Fruit fly (Drosophila melanogaster) whole organism, adult: ENCODE data around the gene Hrb98DE.

Experiments used
- CG11617 ChIP-seq: fragments of 200-800 bp; sonication (Bioruptor generic); optimal IDR thresholded peaks from 2 replicates; lab custom pipeline; 2017; ENCODE audit warnings: mild to moderate bottlenecking, missing biosample characterization, missing genetic modification reagents, missing genetic modification characterization
- CG12768 ChIP-seq: fragments of 200-800 bp; sonication (Bioruptor generic); optimal IDR thresholded peaks from 2 replicates; lab custom pipeline; 2017; ENCODE audit warnings: missing biosample characterization, missing genetic modification characterization, mild to moderate bottlenecking, moderate library complexity, missing genetic modification reagents
- CG14711 ChIP-seq: fragments of 200-800 bp; sonication (Bioruptor generic); optimal IDR thresholded peaks from 2 replicates; lab custom pipeline; 2018; ENCODE audit warnings: missing biosample characterization, mild to moderate bottlenecking, missing genetic modification characterization, moderate library complexity
- CG1620 ChIP-seq: fragments of 200-800 bp; sonication (Bioruptor generic); optimal IDR thresholded peaks from 2 replicates; lab custom pipeline; 2016; ENCODE audit warnings: missing biosample characterization, missing genetic modification characterization
- CG33017 ChIP-seq: fragments of 200-800 bp; sonication (Bioruptor generic); optimal IDR thresholded peaks from 2 replicates; lab custom pipeline; 2018; ENCODE audit warnings: missing biosample characterization, mild to moderate bottlenecking, missing genetic modification characterization, moderate library complexity
- CG5204 ChIP-seq: fragments of 200-800 bp; sonication (Bioruptor generic); optimal IDR thresholded peaks from 2 replicates; lab custom pipeline; 2016; ENCODE audit warnings: missing biosample characterization, missing genetic modification characterization
- CG7045 ChIP-seq: fragments of 200-800 bp; sonication (Bioruptor generic); optimal IDR thresholded peaks from 2 replicates; lab custom pipeline; 2017; ENCODE audit warnings: missing biosample characterization, mild to moderate bottlenecking, missing genetic modification characterization
- CG7101 ChIP-seq: fragments of 200-800 bp; sonication (Bioruptor generic); optimal IDR thresholded peaks from 2 replicates; lab custom pipeline; 2018; ENCODE audit warnings: missing biosample characterization, mild to moderate bottlenecking, missing genetic modification characterization, moderate library complexity
- Clk ChIP-seq: fragments of 200-800 bp; sonication (Bioruptor generic); optimal IDR thresholded peaks from 2 replicates; lab custom pipeline; 2017; ENCODE audit warnings: missing biosample characterization, missing genetic modification characterization
- Crg-1 ChIP-seq: fragments of 200-800 bp; sonication (Bioruptor generic); optimal IDR thresholded peaks from 2 replicates; lab custom pipeline; 2016; ENCODE audit warnings: missing biosample characterization, missing genetic modification characterization
- Hr96 ChIP-seq: fragments of 200-800 bp; sonication (Bioruptor generic); optimal IDR thresholded peaks from 2 replicates; lab custom pipeline; 2016; ENCODE audit warnings: missing biosample characterization, missing genetic modification characterization
- Mnt ChIP-seq: fragments of 200-800 bp; sonication (Bioruptor generic); optimal IDR thresholded peaks from 2 replicates; lab custom pipeline; 2016; ENCODE audit warnings: missing biosample characterization, mild to moderate bottlenecking, missing genetic modification characterization
- bab1 ChIP-seq: fragments of 200-800 bp; sonication (Bioruptor generic); optimal IDR thresholded peaks from 3 replicates; lab custom pipeline; 2019; ENCODE audit warnings: missing biosample characterization, mild to moderate bottlenecking, missing genetic modification characterization, moderate library complexity
- cic ChIP-seq: fragments of 200-800 bp; sonication (Bioruptor generic); optimal IDR thresholded peaks from 2 replicates; lab custom pipeline; 2017; ENCODE audit warnings: missing biosample characterization, mild to moderate bottlenecking, missing genetic modification characterization, moderate library complexity
- cnc ChIP-seq, 2 experiments: fragments of >200 bp; optimal IDR thresholded peaks; 2 replicates each; lab custom pipeline; 2017
- kay ChIP-seq: fragments of 200-800 bp; sonication (Bioruptor generic); peaks from one replicate; lab custom pipeline; 2016; ENCODE audit warnings: missing biosample characterization, missing genetic modification characterization, borderline replicate concordance
- ovo ChIP-seq: fragments of 200-800 bp; sonication (Bioruptor generic); optimal IDR thresholded peaks from 2 replicates; lab custom pipeline; 2016; ENCODE audit warnings: missing biosample characterization, missing genetic modification characterization
- pad ChIP-seq: fragments of 200-800 bp; sonication (Bioruptor generic); optimal IDR thresholded peaks from 3 replicates; lab custom pipeline; 2017; ENCODE audit warnings: missing biosample characterization, missing genetic modification characterization, mild to moderate bottlenecking, moderate library complexity, missing genetic modification reagents
- tj ChIP-seq: fragments of 200-800 bp; sonication (Bioruptor generic); optimal IDR thresholded peaks from 3 replicates; lab custom pipeline; 2017; ENCODE audit warnings: missing biosample characterization, mild to moderate bottlenecking, missing genetic modification characterization, moderate library complexity
- toe ChIP-seq: fragments of 200-800 bp; sonication (Bioruptor generic); optimal IDR thresholded peaks from 2 replicates; lab custom pipeline; 2016; ENCODE audit warnings: missing biosample characterization, missing genetic modification characterization

Hrb98DE gene

DNA sequence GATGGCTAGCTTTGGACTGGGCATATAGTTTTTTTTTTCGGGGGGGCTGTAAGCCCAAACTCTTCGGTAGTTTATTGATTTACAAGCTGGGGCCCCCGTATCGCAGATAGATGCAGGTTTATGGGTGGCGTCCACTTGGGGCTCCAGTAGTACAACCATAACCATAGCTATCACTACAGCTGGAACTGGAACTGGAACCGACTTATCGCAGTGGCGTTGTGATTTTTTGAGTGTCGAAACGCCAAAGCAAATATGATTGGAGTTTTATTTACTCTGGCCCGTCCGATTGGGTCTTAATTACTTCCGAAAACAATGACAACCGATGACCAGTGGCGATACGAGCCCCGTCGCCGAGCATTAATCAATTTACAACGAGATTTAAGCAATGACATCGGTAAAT lies 9.2 kb upstream of the Hrb98DE start:
- TF ChIP-seq CG5204 (GFP tag; lab: Kevin White, UChicago): no peak
- peak; percentile 20 for TF ChIP-seq CG7045 (GFP tag; lab: Kevin White, UChicago)
- TF ChIP-seq cic (GFP tag; lab: Kevin White, UChicago): peak; percentile 45
- TF ChIP-seq CG7101 (tag; lab: Kevin White, UChicago): peak; percentile 12
- TF ChIP-seq CG14711 (tag; lab: Kevin White, UChicago): no peak
- no peak for TF ChIP-seq Clk
- peak; percentile 33 for TF ChIP-seq CG12768
- TF ChIP-seq CG33017: no peak
- TF ChIP-seq cnc (optimal IDR thresholded peaks at IDR 0.05; lab: Kevin White, UChicago): no peak
- peak; percentile 13 for TF ChIP-seq CG11617 (GFP tag; lab: Kevin White, UChicago)

DNA sequence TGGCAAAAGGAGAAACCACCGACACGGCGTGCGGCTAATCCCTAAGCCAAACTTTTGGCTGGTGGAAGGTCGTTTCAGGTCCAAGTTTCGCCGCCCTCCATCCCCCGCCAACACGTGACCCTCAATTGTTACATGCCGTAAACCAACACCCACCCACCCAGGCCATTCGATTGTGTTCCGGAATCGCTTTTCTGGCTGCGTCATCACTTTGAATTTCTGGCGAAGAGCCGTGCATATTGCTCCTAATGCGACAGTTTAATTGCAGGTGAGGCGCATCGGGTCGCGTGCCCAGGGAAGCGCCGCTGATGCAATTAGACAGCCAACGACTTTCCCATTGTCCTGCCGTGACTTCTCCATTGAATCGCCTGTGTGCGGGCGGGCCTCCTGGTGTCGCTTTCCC lies 4.7 kb upstream of the Hrb98DE start:
- TF ChIP-seq bab1 (GFP tag; lab: Kevin White, UChicago) (no peak), CG5204 (GFP tag; lab: Kevin White, UChicago) (no peak), CG14711 (tag; lab: Kevin White, UChicago) (no peak), cic (GFP tag; lab: Kevin White, UChicago) (no peak), Mnt (GFP tag; lab: Kevin White, UChicago) (no peak), tj (GFP tag; lab: Kevin White, UChicago) (no peak), Hr96 (no peak), kay (GFP tag; lab: Kevin White, UChicago) (no peak), CG12768 (no peak), Clk (no peak), CG1620 (GFP tag; lab: Kevin White, UChicago) (no peak), Crg-1 (GFP tag; lab: Kevin White, UChicago) (no peak)

DNA sequence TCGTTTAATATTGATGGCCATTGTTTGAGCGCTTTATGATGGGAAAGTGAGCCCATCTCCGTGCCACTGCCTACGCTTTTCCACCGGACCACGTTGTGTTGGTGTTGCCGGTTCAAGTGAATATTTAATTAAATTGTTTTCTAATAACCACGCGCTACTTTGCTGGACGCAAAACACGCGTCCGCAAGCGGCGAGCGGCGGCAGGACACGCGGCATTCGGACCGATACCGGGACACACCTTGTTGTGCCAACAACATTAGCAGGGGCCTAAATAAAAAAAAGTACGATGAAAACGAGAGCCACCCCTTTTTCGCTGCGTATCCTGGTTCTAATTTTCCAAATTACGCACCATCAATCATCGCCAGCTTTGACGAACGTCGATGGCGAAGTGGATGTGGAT lies 3.8 kb upstream of the Hrb98DE start:
- TF ChIP-seq tj (GFP tag; lab: Kevin White, UChicago) (no peak), pad (GFP tag; lab: Kevin White, UChicago) (no peak), CG33017 (no peak), cnc (optimal IDR thresholded peaks at IDR 0.05; lab: Kevin White, UChicago) (no peak), CG1620 (GFP tag; lab: Kevin White, UChicago) (no peak), Hr96 (no peak), Clk (no peak), CG14711 (tag; lab: Kevin White, UChicago) (no peak), CG12768 (no peak), CG7045 (GFP tag; lab: Kevin White, UChicago) (no peak), Mnt (GFP tag; lab: Kevin White, UChicago) (no peak), Crg-1 (GFP tag; lab: Kevin White, UChicago) (no peak), ovo (GFP tag; lab: Kevin White, UChicago) (no peak), toe (GFP tag; lab: Kevin White, UChicago) (no peak), CG7101 (tag; lab: Kevin White, UChicago) (no peak), bab1 (GFP tag; lab: Kevin White, UChicago) (no peak), kay (GFP tag; lab: Kevin White, UChicago) (no peak), CG5204 (GFP tag; lab: Kevin White, UChicago) (no peak)

DNA sequence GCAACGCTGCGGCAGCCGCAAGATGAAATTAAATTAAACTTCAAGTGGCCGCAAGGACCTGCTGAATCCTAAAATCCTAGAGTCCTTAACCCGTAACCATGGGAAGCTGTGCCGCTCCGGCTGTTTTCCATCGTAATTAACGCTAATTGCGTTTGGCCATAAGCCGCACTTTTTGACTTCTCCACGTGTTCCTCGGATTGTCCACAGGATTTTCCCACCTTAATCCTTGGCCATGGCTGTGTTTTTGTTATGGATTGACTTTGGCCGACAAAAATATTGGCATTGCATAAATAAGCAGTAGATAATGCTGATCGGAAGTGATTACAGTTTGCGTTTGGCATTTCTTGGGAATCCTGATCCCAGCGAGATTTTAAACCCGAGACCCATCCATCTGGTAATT lies 3.3 kb upstream of the Hrb98DE start:
- TF ChIP-seq toe (GFP tag; lab: Kevin White, UChicago) (no peak), tj (GFP tag; lab: Kevin White, UChicago) (no peak), Crg-1 (GFP tag; lab: Kevin White, UChicago) (no peak), CG7045 (GFP tag; lab: Kevin White, UChicago) (no peak), CG12768 (no peak), cnc (optimal IDR thresholded peaks at IDR 0.05; lab: Kevin White, UChicago) (no peak), Hr96 (no peak), pad (GFP tag; lab: Kevin White, UChicago) (no peak), CG7101 (tag; lab: Kevin White, UChicago) (no peak), ovo (GFP tag; lab: Kevin White, UChicago) (no peak), CG11617 (GFP tag; lab: Kevin White, UChicago) (no peak), CG1620 (GFP tag; lab: Kevin White, UChicago) (no peak), Clk (no peak), CG14711 (tag; lab: Kevin White, UChicago) (no peak), kay (GFP tag; lab: Kevin White, UChicago) (no peak)

DNA sequence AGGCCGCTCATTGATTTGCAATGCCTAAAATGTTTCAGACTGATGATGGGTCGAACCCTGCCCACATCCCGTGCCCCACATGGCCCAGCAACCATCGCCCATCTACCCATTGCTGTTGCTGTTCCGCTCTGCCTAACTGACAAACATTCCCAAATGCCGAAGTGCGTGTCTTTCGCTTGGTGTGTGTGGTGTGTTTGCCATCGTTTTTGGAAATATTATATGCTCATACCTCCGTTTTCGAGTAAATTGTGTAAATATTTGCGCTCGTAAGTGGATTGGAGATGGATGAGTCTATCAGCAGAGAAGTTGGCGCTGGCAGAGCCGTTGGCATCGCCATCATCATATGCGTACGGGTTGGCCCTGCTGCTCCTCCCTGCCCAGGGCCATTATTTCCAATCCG lies 2.1 kb upstream of the Hrb98DE start:
- no peak for TF ChIP-seq bab1 (GFP tag; lab: Kevin White, UChicago)
- TF ChIP-seq pad (GFP tag; lab: Kevin White, UChicago): no peak
- no peak for TF ChIP-seq CG12768
- no peak for TF ChIP-seq Clk
- TF ChIP-seq CG7101 (tag; lab: Kevin White, UChicago): no peak
- no peak for TF ChIP-seq CG5204 (GFP tag; lab: Kevin White, UChicago)
- TF ChIP-seq Crg-1 (GFP tag; lab: Kevin White, UChicago): no peak
- TF ChIP-seq Hr96: no peak
- no peak for TF ChIP-seq tj (GFP tag; lab: Kevin White, UChicago)
- no peak for TF ChIP-seq CG33017
- no peak for TF ChIP-seq CG7045 (GFP tag; lab: Kevin White, UChicago)
- no peak for TF ChIP-seq ovo (GFP tag; lab: Kevin White, UChicago)
- TF ChIP-seq toe (GFP tag; lab: Kevin White, UChicago): no peak
- TF ChIP-seq cnc (optimal IDR thresholded peaks at IDR 0.05; lab: Kevin White, UChicago): no peak
- no peak for TF ChIP-seq CG14711 (tag; lab: Kevin White, UChicago)
- TF ChIP-seq CG11617 (GFP tag; lab: Kevin White, UChicago): no peak
- TF ChIP-seq Mnt (GFP tag; lab: Kevin White, UChicago): no peak

DNA sequence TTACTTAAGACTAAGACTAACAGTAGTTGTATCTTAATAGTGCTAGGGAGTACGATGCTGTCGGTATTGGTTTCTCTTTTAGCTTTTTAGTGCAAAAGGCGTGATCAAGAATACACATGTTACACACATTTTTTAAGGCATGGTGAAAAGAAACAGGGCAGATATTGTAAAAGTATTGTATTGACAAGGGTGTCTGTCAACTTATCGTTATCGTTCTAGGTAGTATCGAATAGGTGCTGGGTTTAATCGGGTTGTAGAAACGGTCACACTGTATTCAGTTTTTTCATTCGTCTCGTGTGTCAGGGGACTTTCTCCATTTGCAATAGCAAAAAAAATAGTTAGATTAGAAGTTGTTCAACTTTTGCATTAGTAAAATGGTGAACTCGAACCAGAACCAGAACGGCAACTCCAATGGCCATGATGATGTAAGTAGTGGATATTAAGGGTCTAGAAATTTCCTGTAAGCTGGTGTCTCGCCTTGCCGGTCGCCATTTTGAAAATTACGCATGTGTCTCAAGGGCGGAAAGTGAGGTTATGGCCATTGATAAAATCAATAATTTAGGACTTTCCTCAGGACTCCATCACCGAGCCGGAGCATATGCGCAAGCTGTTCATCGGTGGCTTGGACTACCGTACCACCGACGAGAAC lies 634 bp downstream of the Hrb98DE start:
- TF ChIP-seq CG14711 (tag; lab: Kevin White, UChicago): no peak
- no peak for TF ChIP-seq CG12768
- TF ChIP-seq cnc (optimal IDR thresholded peaks at IDR 0.05; lab: Kevin White, UChicago): no peak
- peak; percentile 39 for TF ChIP-seq ovo (GFP tag; lab: Kevin White, UChicago)
- TF ChIP-seq Mnt (GFP tag; lab: Kevin White, UChicago): peak; percentile 90
- no peak for TF ChIP-seq tj (GFP tag; lab: Kevin White, UChicago)
- TF ChIP-seq bab1 (GFP tag; lab: Kevin White, UChicago): no peak
- no peak for TF ChIP-seq kay (GFP tag; lab: Kevin White, UChicago)
- no peak for TF ChIP-seq CG7045 (GFP tag; lab: Kevin White, UChicago)
- peak; percentile 19 for TF ChIP-seq pad (GFP tag; lab: Kevin White, UChicago)
- no peak for TF ChIP-seq toe (GFP tag; lab: Kevin White, UChicago)
- peak; percentile 43 for TF ChIP-seq CG11617 (GFP tag; lab: Kevin White, UChicago)
- no peak for TF ChIP-seq CG33017
- TF ChIP-seq CG1620 (GFP tag; lab: Kevin White, UChicago): no peak
- TF ChIP-seq Hr96: peak; percentile 54
- no peak for TF ChIP-seq CG5204 (GFP tag; lab: Kevin White, UChicago)
- TF ChIP-seq Crg-1 (GFP tag; lab: Kevin White, UChicago): peak; percentile 49
- no peak for TF ChIP-seq Clk
- TF ChIP-seq cic (GFP tag; lab: Kevin White, UChicago): peak; percentile 18
- peak; percentile 49 for TF ChIP-seq CG7101 (tag; lab: Kevin White, UChicago)
